Fruit fly (Drosophila melanogaster): ENCODE data around the gene ApepP.

The ApepP gene

DNA sequence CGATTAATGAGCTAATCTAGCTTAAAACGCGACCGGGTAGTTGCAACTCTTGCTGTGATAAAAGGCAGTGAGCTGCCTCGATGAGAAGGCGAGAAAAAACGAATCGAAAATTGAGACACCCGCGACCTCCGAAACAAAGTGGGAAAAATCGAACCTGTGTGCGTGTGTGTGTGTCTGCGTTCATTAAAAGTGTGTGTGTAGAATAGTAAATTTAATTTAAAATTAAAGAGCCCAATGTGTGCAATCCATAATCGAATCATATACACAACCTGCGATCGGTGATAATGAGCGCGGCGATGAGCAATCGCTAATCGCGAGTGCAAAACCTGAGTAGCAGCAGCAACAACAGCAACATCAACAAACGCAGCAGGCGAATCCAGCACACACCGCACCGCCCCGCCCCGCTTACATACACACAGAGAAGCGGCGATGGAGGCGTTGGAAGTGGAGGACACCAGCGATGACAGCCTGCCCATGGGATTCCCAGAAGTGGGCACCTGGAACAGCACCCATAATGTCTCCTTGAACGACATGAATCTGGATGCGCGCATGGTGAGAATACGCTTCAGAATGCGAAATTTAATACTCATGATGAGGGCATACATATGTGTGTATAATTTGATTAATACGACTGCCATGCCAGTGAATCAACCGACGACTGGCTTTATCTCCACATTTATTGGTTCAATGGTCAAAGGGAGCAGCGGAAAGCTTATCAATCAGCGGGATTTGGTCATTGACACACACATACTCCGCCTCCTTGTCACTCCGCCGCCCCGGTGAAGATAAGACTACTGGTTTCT is 21.4 kb downstream of the ApepP start:
- TF ChIP-seq Rel (GFP tag; optimal IDR thresholded peaks at IDR 0.05) (no peak), Rel (tag; optimal IDR thresholded peaks at IDR 0.05) (peak; percentile 42), foxo (GFP tag; optimal IDR thresholded peaks at IDR 0.05) (no peak), Jra (GFP tag; optimal IDR thresholded peaks at IDR 0.05) (peak; percentile 55), Hnf4 (GFP tag; optimal IDR thresholded peaks at IDR 0.05) (peak; percentile 52), dsf (GFP tag; optimal IDR thresholded peaks at IDR 0.05; ENCODE audit: borderline replicate concordance) (no peak), ey (GFP tag; optimal IDR thresholded peaks at IDR 0.05) (no peak), br (GFP tag; optimal IDR thresholded peaks at IDR 0.05) (peak; percentile 74), Hr83 (GFP tag; optimal IDR thresholded peaks at IDR 0.05; ENCODE audit: poor library complexity, severe bottlenecking) (no peak)

- TF ChIP-seq Mio (GFP tag; optimal IDR thresholded peaks at IDR 0.05) (no peak), pan (optimal IDR thresholded peaks at IDR 0.05) (no peak), Dif (GFP tag; optimal IDR thresholded peaks at IDR 0.05; ENCODE audit: partially characterized antibody) (no peak), h (GFP tag; optimal IDR thresholded peaks at IDR 0.05) (peak; percentile 58), sv (GFP tag; optimal IDR thresholded peaks at IDR 0.05) (peak; percentile 61), dl (GFP tag; optimal IDR thresholded peaks at IDR 0.05; ENCODE audit: insufficient read depth in 1 of 2, partially characterized antibody in 2 of 2) (no peak), usp (GFP tag; optimal IDR thresholded peaks at IDR 0.05) (no peak), CG9705 (GFP tag; optimal IDR thresholded peaks at IDR 0.05) (no peak), jim (GFP tag; optimal IDR thresholded peaks at IDR 0.05) (no peak), HLH106 (tag; optimal IDR thresholded peaks at IDR 0.05) (peak; percentile 36), CrebA (GFP tag; optimal IDR thresholded peaks at IDR 0.05; ENCODE audit: borderline replicate concordance) (no peak), GATAd (GFP tag; optimal IDR thresholded peaks at IDR 0.05) (peak; percentile 10), tai (GFP tag; optimal IDR thresholded peaks at IDR 0.05) (no peak), psq (GFP tag; optimal IDR thresholded peaks at IDR 0.05) (peak; percentile 59), OdsH (GFP tag; optimal IDR thresholded peaks at IDR 0.05) (peak; percentile 44), Jra (GFP tag; optimal IDR thresholded peaks at IDR 0.05) (peak; percentile 78), Hr83 (GFP tag; optimal IDR thresholded peaks at IDR 0.05; ENCODE audit: poor library complexity, severe bottlenecking) (peak; percentile 79), woc (GFP tag; optimal IDR thresholded peaks at IDR 0.05) (peak; percentile 87), Rel (GFP tag; optimal IDR thresholded peaks at IDR 0.05) (no peak), Rel (tag; optimal IDR thresholded peaks at IDR 0.05) (peak; percentile 100), fru (GFP tag; optimal IDR thresholded peaks at IDR 0.05) (peak; percentile 39), Hr78 (GFP tag; optimal IDR thresholded peaks at IDR 0.05) (no peak), Sp1 (GFP tag; optimal IDR thresholded peaks at IDR 0.05) (peak; percentile 26), lola (GFP tag; optimal IDR thresholded peaks at IDR 0.05) (no peak), dmrt93B (GFP tag; optimal IDR thresholded peaks at IDR 0.05) (peak; percentile 20), Hnf4 (GFP tag; optimal IDR thresholded peaks at IDR 0.05) (peak; percentile 78), brk (GFP tag; optimal IDR thresholded peaks at IDR 0.05) (peak; percentile 28), Myc (optimal IDR thresholded peaks at IDR 0.05) (peak; percentile 87), sage (GFP tag; optimal IDR thresholded peaks at IDR 0.05) (no peak), Vsx2 (GFP tag; optimal IDR thresholded peaks at IDR 0.05; ENCODE audit: partially characterized antibody) (no peak), Dfd (GFP tag; optimal IDR thresholded peaks at IDR 0.05) (no peak), CG32264 (GFP tag; optimal IDR thresholded peaks at IDR 0.05) (no peak), br (GFP tag; optimal IDR thresholded peaks at IDR 0.05) (peak; percentile 36), dsf (GFP tag; optimal IDR thresholded peaks at IDR 0.05; ENCODE audit: borderline replicate concordance) (peak; percentile 60), N (GFP tag; optimal IDR thresholded peaks at IDR 0.05) (no peak), foxo (GFP tag; optimal IDR thresholded peaks at IDR 0.05) (peak in 1 of 2 experiments; percentile 65), Abd-B (GFP tag; optimal IDR thresholded peaks at IDR 0.05) (no peak), ey (GFP tag; optimal IDR thresholded peaks at IDR 0.05) (peak; percentile 44), rgr (GFP tag; optimal IDR thresholded peaks at IDR 0.05) (peak; percentile 55)
These were observed 22.3 kb downstream of the ApepP start, which contains the start of the genes osi and tweek for dm6 chr2L:16887660-16888573. Gene osi, minus strand, starts transcription at chr2L:16887966. Gene tweek, plus strand, starts transcription at chr2L:16888490.
